Worm (Caenorhabditis elegans) whole organism, young adult: ENCODE data around the gene elf-1.

ENCODE experiments used
- B0035.1 ChIP-seq: sonication (generic microtip); optimal IDR thresholded peaks from 2 replicates; lab custom pipeline; 2016; ENCODE audit warnings: missing genetic modification characterization, mild to moderate bottlenecking, missing compliant biosample characterization, missing genotype, missing genetic modification reagents
- D2030.7 ChIP-seq: fragments of 200-800 bp; sonication (Bioruptor generic); IDR thresholded peaks from 2 replicates; pipeline ENCODE4 v1.3.6; 2022; ENCODE audit warnings: missing genetic modification reagents, missing genetic modification characterization, missing compliant biosample characterization
- F10E7.11 ChIP-seq: sonication (generic microtip); optimal IDR thresholded peaks from 2 replicates; lab custom pipeline; 2017; ENCODE audit warnings: mild to moderate bottlenecking, missing genetic modification characterization, moderate library complexity, missing compliant biosample characterization
- F33H1.4 ChIP-seq: fragments of 200-800 bp; sonication (Bioruptor generic); IDR thresholded peaks from 2 replicates; pipeline ENCODE4 v1.3.6; 2022; ENCODE audit warnings: missing genetic modification reagents, missing genetic modification characterization, missing compliant biosample characterization
- F49E8.2 ChIP-seq: sonication (generic microtip); optimal IDR thresholded peaks from 3 replicates; lab custom pipeline; 2017; ENCODE audit warnings: missing genetic modification characterization, mild to moderate bottlenecking, missing compliant biosample characterization, antibody characterized with exemption, moderate library complexity; ENCODE audit not compliant: insufficient read depth
- F57A8.1 ChIP-seq: fragments of 200-800 bp; sonication (Bioruptor generic); optimal IDR thresholded peaks from 2 replicates; lab custom pipeline; 2018; ENCODE audit warnings: mild to moderate bottlenecking, missing genetic modification characterization, moderate library complexity, missing compliant biosample characterization
- K11D2.4 ChIP-seq: fragments of 200-800 bp; sonication (Bioruptor generic); IDR thresholded peaks from 2 replicates; pipeline ENCODE4 v1.3.6; 2022; ENCODE audit warnings: missing genetic modification reagents, missing genetic modification characterization, missing compliant biosample characterization
- K12H6.12 ChIP-seq: fragments of 200-800 bp; sonication (Bioruptor generic); optimal IDR thresholded peaks from 2 replicates; lab custom pipeline; 2018; ENCODE audit warnings: mild to moderate bottlenecking, missing genetic modification characterization, missing compliant biosample characterization
- ZK185.1 ChIP-seq: sonication (generic microtip); optimal IDR thresholded peaks from 2 replicates; lab custom pipeline; 2016; ENCODE audit warnings: mild to moderate bottlenecking, missing genetic modification characterization, missing compliant biosample characterization; ENCODE audit not compliant: poor library complexity, severe bottlenecking
- akir-1 ChIP-seq: fragments of 200-800 bp; sonication (Bioruptor generic); optimal IDR thresholded peaks from 2 replicates; lab custom pipeline; 2018; ENCODE audit warnings: mild to moderate bottlenecking, missing genetic modification characterization, moderate library complexity, missing compliant biosample characterization
- ama-1 ChIP-seq, 3 experiments: fragments of 150-350 bp in 1 of 3; sonication (generic microtip) in 2 of 3; optimal IDR thresholded peaks; 2 replicates each; lab custom pipeline; 2014 to 2018; ENCODE audit warnings: missing biosample characterization in 2 of 3, missing genetic modification characterization in 2 of 3, missing genetic modification reagents in 2 of 3
- atf-7 ChIP-seq: sonication (generic microtip); optimal IDR thresholded peaks from 2 replicates; lab custom pipeline; 2017; ENCODE audit warnings: mild to moderate bottlenecking, missing genetic modification characterization, missing compliant biosample characterization
- cebp-1 ChIP-seq, 2 experiments: fragments of 200-800 bp in 1 of 2; sonication (Bioruptor generic) in 1 of 2; sonication (generic microtip) in 1 of 2; IDR thresholded peaks in 1 of 2; optimal IDR thresholded peaks in 1 of 2; 2 replicates each; pipeline versions ENCODE4 v1.3.6 to Lab custom; 2017 to 2022; ENCODE audit warnings: missing compliant biosample characterization in 2 of 2, missing genetic modification characterization in 2 of 2, mild to moderate bottlenecking in 1 of 2, missing genetic modification reagents in 1 of 2, moderate library complexity in 1 of 2
- ceh-91 ChIP-seq: fragments of 200-800 bp; sonication (Bioruptor generic); IDR thresholded peaks from 2 replicates; pipeline ENCODE4 v1.3.6; 2022; ENCODE audit warnings: missing genetic modification reagents, missing genetic modification characterization, missing compliant biosample characterization
- chd-7 ChIP-seq: sonication (generic microtip); optimal IDR thresholded peaks from 2 replicates; lab custom pipeline; 2016; ENCODE audit warnings: mild to moderate bottlenecking, missing genetic modification characterization, moderate library complexity, missing compliant biosample characterization
- dpl-1 ChIP-seq: fragments of 150-350 bp; optimal IDR thresholded peaks from 2 replicates; lab custom pipeline; 2014; ENCODE audit warnings: missing biosample characterization, missing genetic modification reagents, missing genetic modification characterization
- egl-18 ChIP-seq: fragments of 200-800 bp; sonication (Bioruptor generic); IDR thresholded peaks from 2 replicates; pipeline ENCODE4 v1.3.6; 2022; ENCODE audit warnings: missing genetic modification reagents, missing genetic modification characterization, missing compliant biosample characterization
- hlh-26 ChIP-seq: fragments of 200-800 bp; sonication (Bioruptor generic); conservative IDR thresholded peaks from 2 replicates; pipeline ENCODE4 v1.3.6; 2022; ENCODE audit warnings: missing genetic modification reagents, missing genetic modification characterization, missing compliant biosample characterization
- hmg-1.2 ChIP-seq: fragments of 200-800 bp; sonication (Bioruptor generic); IDR thresholded peaks from 2 replicates; pipeline ENCODE4 v1.3.6; 2022; ENCODE audit warnings: missing genetic modification reagents, missing genetic modification characterization, missing compliant biosample characterization
- hmg-20 ChIP-seq: fragments of 200-800 bp; sonication (Bioruptor generic); IDR thresholded peaks from 2 replicates; pipeline ENCODE4 v1.3.6; 2022; ENCODE audit warnings: missing genetic modification reagents, missing genetic modification characterization, missing compliant biosample characterization
- let-607 ChIP-seq, 2 experiments: fragments of 200-800 bp in 1 of 2; sonication (Bioruptor generic) in 1 of 2; sonication (generic microtip) in 1 of 2; optimal IDR thresholded peaks; 2 replicates each; lab custom pipeline; 2016 to 2018; ENCODE audit warnings: mild to moderate bottlenecking in 2 of 2, missing compliant biosample characterization in 2 of 2, missing genetic modification characterization in 2 of 2, moderate library complexity in 2 of 2, missing genotype in 1 of 2
- lin-26 ChIP-seq: fragments of 200-800 bp; sonication (Bioruptor generic); IDR thresholded peaks from 2 replicates; pipeline ENCODE4 v1.3.6; 2022; ENCODE audit warnings: missing genetic modification reagents, missing genetic modification characterization, missing compliant biosample characterization
- lir-1 ChIP-seq: fragments of 200-800 bp; sonication (Bioruptor generic); conservative IDR thresholded peaks from 2 replicates; pipeline ENCODE4 v1.3.6; 2022; ENCODE audit warnings: missing genetic modification reagents, missing genetic modification characterization, missing compliant biosample characterization
- madf-10 ChIP-seq: sonication (generic microtip); optimal IDR thresholded peaks from 2 replicates; lab custom pipeline; 2016; ENCODE audit warnings: mild to moderate bottlenecking, missing genetic modification characterization, missing compliant biosample characterization
- madf-3 ChIP-seq: fragments of 200-800 bp; sonication (Bioruptor generic); IDR thresholded peaks from 2 replicates; pipeline ENCODE4 v1.3.6; 2022; ENCODE audit warnings: missing genetic modification reagents, missing genetic modification characterization, missing compliant biosample characterization
- mcd-1 ChIP-seq: fragments of 200-800 bp; sonication (Bioruptor generic); IDR thresholded peaks from 2 replicates; pipeline ENCODE4 v1.3.6; 2022; ENCODE audit warnings: missing genetic modification reagents, missing genetic modification characterization, missing compliant biosample characterization
- mel-28 ChIP-seq: sonication (generic microtip); optimal IDR thresholded peaks from 2 replicates; lab custom pipeline; 2016; ENCODE audit warnings: borderline replicate concordance, mild to moderate bottlenecking, missing genetic modification characterization, missing compliant biosample characterization
- nfya-2 ChIP-seq: fragments of 200-800 bp; sonication (Bioruptor generic); IDR thresholded peaks from 2 replicates; pipeline ENCODE4 v1.3.6; 2022; ENCODE audit warnings: missing genetic modification reagents, missing genetic modification characterization, missing compliant biosample characterization
- nhr-120 ChIP-seq: fragments of 200-800 bp; sonication (Bioruptor generic); IDR thresholded peaks from 2 replicates; pipeline ENCODE4 v1.3.6; 2022; ENCODE audit warnings: missing genetic modification characterization, missing compliant biosample characterization
- nhr-27 ChIP-seq: fragments of 200-800 bp; sonication (Bioruptor generic); optimal IDR thresholded peaks from 2 replicates; lab custom pipeline; 2018; ENCODE audit warnings: mild to moderate bottlenecking, missing genetic modification characterization, moderate library complexity, missing compliant biosample characterization
- nhr-80 ChIP-seq: sonication (generic microtip); optimal IDR thresholded peaks from 2 replicates; lab custom pipeline; 2016; ENCODE audit warnings: missing genetic modification characterization, missing compliant biosample characterization
- pbrm-1 ChIP-seq: fragments of 200-800 bp; sonication (Bioruptor generic); IDR thresholded peaks from 2 replicates; pipeline ENCODE4 v1.3.6; 2022; ENCODE audit warnings: missing genetic modification reagents, missing genetic modification characterization, missing compliant biosample characterization
- pha-4 ChIP-seq: fragments of 150-350 bp; sonication (generic microtip); optimal IDR thresholded peaks from 2 replicates; lab custom pipeline; 2014; ENCODE audit warnings: missing biosample characterization, missing genetic modification reagents, missing genetic modification characterization
- rpc-1 ChIP-seq, 2 experiments: fragments of 150-350 bp in 1 of 2; sonication (generic microtip) in 1 of 2; optimal IDR thresholded peaks; 2 replicates each; lab custom pipeline; 2014 to 2018; ENCODE audit warnings: missing biosample characterization in 1 of 2, missing genetic modification characterization in 1 of 2, missing genetic modification reagents in 1 of 2, missing genotype in 1 of 2
- sdz-38 ChIP-seq: sonication (generic microtip); optimal IDR thresholded peaks from 2 replicates; lab custom pipeline; 2016; ENCODE audit warnings: missing genotype, missing genetic modification characterization, missing compliant biosample characterization
- somi-1 ChIP-seq: fragments of 200-800 bp; sonication (Bioruptor generic); optimal IDR thresholded peaks from 2 replicates; lab custom pipeline; 2018; ENCODE audit warnings: mild to moderate bottlenecking, missing genetic modification characterization, missing compliant biosample characterization
- tbx-9 ChIP-seq: sonication (generic microtip); optimal IDR thresholded peaks from 2 replicates; lab custom pipeline; 2016; ENCODE audit warnings: borderline replicate concordance, missing genetic modification characterization, inconsistent platforms, missing compliant biosample characterization
- ztf-22 ChIP-seq: fragments of 200-800 bp; sonication (Bioruptor generic); optimal IDR thresholded peaks from 2 replicates; lab custom pipeline; 2018; ENCODE audit warnings: mild to moderate bottlenecking, missing genetic modification characterization, moderate library complexity, missing compliant biosample characterization
- ztf-28 ChIP-seq: fragments of 200-800 bp; sonication (Bioruptor generic); IDR thresholded peaks from 2 replicates; pipeline ENCODE4 v1.3.6; 2022; ENCODE audit warnings: missing genetic modification reagents, missing genetic modification characterization, missing compliant biosample characterization
- ztf-6 ChIP-seq: fragments of 200-800 bp; sonication (Bioruptor generic); IDR thresholded peaks from 2 replicates; pipeline ENCODE4 v1.3.6; 2022; ENCODE audit warnings: missing genetic modification reagents, missing genetic modification characterization, missing compliant biosample characterization

Gene elf-1

DNA sequence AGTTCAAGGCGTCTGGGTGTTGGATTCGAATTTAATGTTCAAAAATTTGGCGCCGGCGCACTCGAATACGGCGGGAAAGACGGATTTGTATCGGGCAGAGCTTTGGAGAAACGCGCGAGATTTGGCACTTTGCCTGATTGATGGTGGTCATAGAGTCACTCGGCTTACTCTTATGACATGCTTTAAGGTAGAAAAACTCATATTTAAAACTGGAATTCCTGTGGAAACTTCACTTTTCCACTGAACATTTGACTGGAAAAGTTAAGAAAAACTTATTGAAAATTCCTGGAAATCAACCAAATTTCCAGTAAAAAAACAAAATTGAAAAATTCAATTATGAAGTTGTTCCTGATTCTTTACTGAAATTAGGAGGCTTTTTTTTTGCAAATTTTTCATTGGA, 44.3 kb upstream of the elf-1 start:
- no peak for TF ChIP-seq ztf-22
- no peak for TF ChIP-seq lin-26
- no peak for TF ChIP-seq ztf-28
- no peak for TF ChIP-seq hlh-26 (GFP tag; lab: Robert Waterston, UW)
- TF ChIP-seq somi-1 (GFP tag; lab: Kevin White, UChicago), result no peak
- no peak for TF ChIP-seq ztf-6 (GFP tag; lab: Robert Waterston, UW)
- no peak for TF ChIP-seq sdz-38 (tag; lab: Kevin White, UChicago)
- no peak for TF ChIP-seq cebp-1 (GFP tag; IDR thresholded peaks at IDR 0.05; lab: Robert Waterston, UW)
- no peak for TF ChIP-seq cebp-1 (tag; optimal IDR thresholded peaks at IDR 0.05; lab: Kevin White, UChicago)
- TF ChIP-seq F57A8.1 (GFP tag; lab: Kevin White, UChicago), result no peak
- no peak for TF ChIP-seq K12H6.12 (tag; lab: Kevin White, UChicago)
- TF ChIP-seq tbx-9 (tag; lab: Kevin White, UChicago), result no peak
- no peak for TF ChIP-seq F10E7.11 (tag; lab: Kevin White, UChicago)
- no peak for TF ChIP-seq nhr-27 (tag; lab: Kevin White, UChicago)
- TF ChIP-seq K11D2.4, result no peak
- TF ChIP-seq atf-7 (tag; lab: Kevin White, UChicago), result no peak
- no peak for TF ChIP-seq dpl-1
- no peak for TF ChIP-seq B0035.1 (tag; lab: Kevin White, UChicago)
- TF ChIP-seq madf-10, result no peak
- no peak for TF ChIP-seq F33H1.4 (GFP tag; lab: Robert Waterston, UW)
- TF ChIP-seq akir-1 (GFP tag; lab: Kevin White, UChicago), result no peak

DNA sequence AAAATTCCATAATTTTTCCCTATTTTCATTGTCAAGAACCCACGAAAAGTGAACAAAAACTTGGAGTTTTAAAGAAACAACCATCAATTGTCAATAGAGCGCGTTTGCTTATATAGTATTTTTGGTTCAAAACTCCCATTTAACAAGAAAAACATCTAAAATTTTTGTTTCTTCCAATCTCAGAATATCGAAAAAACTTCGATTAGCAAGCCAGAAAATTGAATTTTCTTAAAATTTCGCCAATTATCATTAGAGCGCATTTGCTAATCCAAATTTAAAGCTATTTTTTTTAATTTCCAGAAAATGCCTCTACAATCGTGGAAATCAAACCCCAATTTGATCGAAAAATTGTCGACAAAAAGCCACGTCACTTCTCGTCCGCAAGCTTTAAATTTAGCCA, 42.5 kb upstream of the elf-1 start, which contains the start of gene orai-1:
TSS of gene orai-1 (plus strand) at position 301 of the 400 bp plus-strand sequence.
- no peak for TF ChIP-seq hlh-26 (GFP tag; lab: Robert Waterston, UW)
- no peak for TF ChIP-seq ama-1 (optimal IDR thresholded peaks at IDR 0.05; lab: Kevin White, UChicago)
- no peak for TF ChIP-seq ama-1 (GFP tag; optimal IDR thresholded peaks at IDR 0.05; lab: Kevin White, UChicago)
- TF ChIP-seq ztf-6 (GFP tag; lab: Robert Waterston, UW), result no peak
- TF ChIP-seq pbrm-1, result no peak

DNA sequence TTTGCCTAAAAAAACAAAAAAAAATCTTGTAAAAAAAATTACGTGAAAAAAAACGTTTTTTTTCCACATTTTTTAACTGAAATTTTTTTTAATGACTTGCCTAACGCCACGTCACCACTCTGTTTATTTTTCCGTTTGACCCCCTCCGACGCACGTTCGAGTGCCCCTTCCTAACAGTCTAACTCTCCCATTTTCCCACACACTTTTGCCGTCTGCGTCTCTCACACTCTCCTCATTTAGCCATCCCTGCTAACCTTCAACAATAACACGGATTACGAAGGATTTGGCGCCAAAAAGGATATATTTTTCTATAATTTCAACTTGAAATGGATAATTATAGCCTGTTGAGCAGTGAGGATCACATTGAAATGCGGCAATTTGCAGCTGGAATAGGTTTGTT, 41.7 kb upstream of the elf-1 start:
- TF ChIP-seq madf-3 (GFP tag; lab: Robert Waterston, UW) (no peak), rpc-1 (optimal IDR thresholded peaks at IDR 0.05; lab: Kevin White, UChicago) (no peak), rpc-1 (tag; optimal IDR thresholded peaks at IDR 0.05; lab: Kevin White, UChicago) (no peak), hmg-1.2 (GFP tag; lab: Robert Waterston, UW) (peak; percentile 69; the same call in 1 of the 2 replicates), nfya-2 (no peak), dpl-1 (no peak), let-607 (tag; optimal IDR thresholded peaks at IDR 0.05; lab: Kevin White, UChicago) (peak in 1 of 2 experiments; percentile 45)
- TF ChIP-seq, all 124 proteins: peak for 2

DNA sequence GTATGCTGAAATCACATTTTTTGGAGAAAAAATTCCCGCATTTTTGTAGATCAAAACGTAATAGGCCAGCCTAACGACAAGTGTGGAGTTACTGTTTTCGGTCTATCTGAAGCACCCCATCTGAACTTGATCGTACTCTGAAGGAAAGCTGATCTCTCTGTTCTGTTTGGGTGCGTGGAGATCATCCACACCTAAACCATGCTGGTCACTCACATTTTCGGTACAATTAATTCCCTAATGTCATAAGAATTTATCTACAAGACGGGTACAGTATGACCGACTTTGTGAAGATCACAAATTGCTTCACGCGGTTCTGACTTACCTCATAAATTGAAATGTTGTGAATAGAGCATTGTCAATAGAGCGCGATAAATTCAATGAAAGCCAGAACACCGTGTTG, 39.0 kb upstream of the elf-1 start:
- TF ChIP-seq ztf-22 (no peak), mcd-1 (GFP tag; lab: Robert Waterston, UW) (no peak), nhr-120 (no peak), ztf-6 (GFP tag; lab: Robert Waterston, UW) (no peak), mel-28 (tag; lab: Kevin White, UChicago) (no peak), lir-1 (GFP tag; lab: Robert Waterston, UW) (no peak), nhr-80 (tag; lab: Kevin White, UChicago) (no peak), chd-7 (tag; lab: Kevin White, UChicago) (no peak), D2030.7 (GFP tag; lab: Robert Waterston, UW) (no peak), F49E8.2 (no peak), K12H6.12 (tag; lab: Kevin White, UChicago) (no peak), pha-4 (tag; lab: Kevin White, UChicago) (no peak), ZK185.1 (tag; lab: Kevin White, UChicago) (no peak), hmg-20 (no peak), madf-3 (GFP tag; lab: Robert Waterston, UW) (no peak), egl-18 (GFP tag; lab: Robert Waterston, UW) (no peak), ceh-91 (GFP tag; lab: Robert Waterston, UW) (no peak)
